Worm (Caenorhabditis elegans): ENCODE measurements around the gene H28G03.3.

Gene H28G03.3

ce11 chrX:5238246-5238645, 12.1 kb upstream of the H28G03.3 start:
- no peak for TF ChIP-seq ZK546.5 (tag; optimal IDR thresholded peaks at IDR 0.05)
- TF ChIP-seq pha-4 (tag; optimal IDR thresholded peaks at IDR 0.05): no peak
- no peak for TF ChIP-seq jun-1 (tag; optimal IDR thresholded peaks at IDR 0.05)
- no peak for TF ChIP-seq ztf-11 (tag; optimal IDR thresholded peaks at IDR 0.05)
- TF ChIP-seq ceh-82 (tag; optimal IDR thresholded peaks at IDR 0.05): no peak
- no peak for TF ChIP-seq unc-62 (GFP tag; optimal IDR thresholded peaks at IDR 0.05)
- TF ChIP-seq daf-12 (tag; optimal IDR thresholded peaks at IDR 0.05): no peak
- TF ChIP-seq egl-27 (tag; optimal IDR thresholded peaks at IDR 0.05): no peak
- TF ChIP-seq sea-2 (GFP tag; optimal IDR thresholded peaks at IDR 0.05): no peak
- no peak for TF ChIP-seq tbx-2 (tag; optimal IDR thresholded peaks at IDR 0.05)

- TF ChIP-seq lin-15B (tag; optimal IDR thresholded peaks at IDR 0.05): no peak
- TF ChIP-seq ztf-11 (tag; optimal IDR thresholded peaks at IDR 0.05): no peak
- peak; percentile 3 for TF ChIP-seq elt-2 (tag; optimal IDR thresholded peaks at IDR 0.05)
- TF ChIP-seq nhr-43 (tag; optimal IDR thresholded peaks at IDR 0.05; ENCODE audit: poor library complexity, severe bottlenecking): no peak
- TF ChIP-seq fkh-10 (GFP tag; optimal IDR thresholded peaks at IDR 0.05): no peak
- TF ChIP-seq nhr-23 (tag; optimal IDR thresholded peaks at IDR 0.05): no peak
- no peak for TF ChIP-seq egl-27 (tag; optimal IDR thresholded peaks at IDR 0.05)
These were observed 7.8 kb downstream of the H28G03.3 start for ce11 chrX:5218323-5218722.

- TF ChIP-seq ZK546.5 (tag; optimal IDR thresholded peaks at IDR 0.05): no peak
- no peak for TF ChIP-seq eor-1 (tag; optimal IDR thresholded peaks at IDR 0.05)
- no peak for TF ChIP-seq jun-1 (tag; optimal IDR thresholded peaks at IDR 0.05)
- TF ChIP-seq nhr-43 (tag; optimal IDR thresholded peaks at IDR 0.05; ENCODE audit: poor library complexity, severe bottlenecking): no peak
- TF ChIP-seq pha-4 (tag; optimal IDR thresholded peaks at IDR 0.05): no peak
- TF ChIP-seq nhr-28 (tag; optimal IDR thresholded peaks at IDR 0.05): no peak
- TF ChIP-seq nfya-1 (tag; optimal IDR thresholded peaks at IDR 0.05; ENCODE audit: insufficient read depth): no peak
These were observed 10.1 kb downstream of the H28G03.3 start, which contains the start of gene hrpa-2 for ce11 chrX:5216063-5216462. Gene hrpa-2, plus strand, starts transcription at chrX:5216363.

ce11 chrX:5214790-5215189, 11.4 kb downstream of the H28G03.3 start:
- no peak for TF ChIP-seq elt-1 (tag; optimal IDR thresholded peaks at IDR 0.05)
- no peak for TF ChIP-seq nhr-23 (tag; optimal IDR thresholded peaks at IDR 0.05)
- TF ChIP-seq nhr-28 (tag; optimal IDR thresholded peaks at IDR 0.05): no peak
- TF ChIP-seq nfya-1 (tag; optimal IDR thresholded peaks at IDR 0.05; ENCODE audit: insufficient read depth): no peak
- no peak for TF ChIP-seq pqm-1 (tag; optimal IDR thresholded peaks at IDR 0.05)
- TF ChIP-seq ceh-16 (tag; optimal IDR thresholded peaks at IDR 0.05): no peak
- no peak for TF ChIP-seq nhr-67 (tag; optimal IDR thresholded peaks at IDR 0.05)
- no peak for TF ChIP-seq hmg-11 (tag; optimal IDR thresholded peaks at IDR 0.05)
- TF ChIP-seq unc-62 (GFP tag; optimal IDR thresholded peaks at IDR 0.05): no peak
- no peak for TF ChIP-seq tbx-2 (tag; optimal IDR thresholded peaks at IDR 0.05)
- no peak for TF ChIP-seq nhr-237 (tag; optimal IDR thresholded peaks at IDR 0.05)
- no peak for TF ChIP-seq lin-15B (tag; optimal IDR thresholded peaks at IDR 0.05)
- TF ChIP-seq nhr-43 (tag; optimal IDR thresholded peaks at IDR 0.05; ENCODE audit: poor library complexity, severe bottlenecking): no peak
- no peak for TF ChIP-seq fkh-2 (tag; optimal IDR thresholded peaks at IDR 0.05)
- no peak for TF ChIP-seq eor-1 (tag; optimal IDR thresholded peaks at IDR 0.05)

ce11 chrX:5213565-5213964, 12.6 kb downstream of the H28G03.3 start:
- TF ChIP-seq ama-1 (optimal IDR thresholded peaks at IDR 0.05): no peak
- no peak for TF ChIP-seq aly-2 (tag; optimal IDR thresholded peaks at IDR 0.05)
- no peak for TF ChIP-seq lin-39 (tag; optimal IDR thresholded peaks at IDR 0.05)
- TF ChIP-seq zag-1 (tag; optimal IDR thresholded peaks at IDR 0.05): no peak
- no peak for TF ChIP-seq mdl-1 (tag; optimal IDR thresholded peaks at IDR 0.05)
- TF ChIP-seq nhr-12 (tag; optimal IDR thresholded peaks at IDR 0.05): no peak
- TF ChIP-seq nfya-1 (tag; optimal IDR thresholded peaks at IDR 0.05; ENCODE audit: insufficient read depth): no peak
- TF ChIP-seq mml-1 (tag; optimal IDR thresholded peaks at IDR 0.05): no peak
- TF ChIP-seq egl-27 (tag; optimal IDR thresholded peaks at IDR 0.05): no peak
- TF ChIP-seq nhr-76 (tag; optimal IDR thresholded peaks at IDR 0.05): no peak
- no peak for TF ChIP-seq ceh-9 (tag; optimal IDR thresholded peaks at IDR 0.05)
- TF ChIP-seq skn-1 (tag; optimal IDR thresholded peaks at IDR 0.05): peak; percentile 8
- no peak for TF ChIP-seq ztf-4 (tag; optimal IDR thresholded peaks at IDR 0.05)
- no peak for TF ChIP-seq ceh-82 (tag; optimal IDR thresholded peaks at IDR 0.05)
- peak; percentile 29 for TF ChIP-seq ceh-28 (tag; optimal IDR thresholded peaks at IDR 0.05)
- TF ChIP-seq sea-2 (GFP tag; optimal IDR thresholded peaks at IDR 0.05): no peak
- TF ChIP-seq nhr-28 (tag; optimal IDR thresholded peaks at IDR 0.05): no peak
- no peak for TF ChIP-seq R02D3.7 (tag; optimal IDR thresholded peaks at IDR 0.05)
- no peak for TF ChIP-seq nhr-67 (tag; optimal IDR thresholded peaks at IDR 0.05)
- TF ChIP-seq fos-1 (tag; optimal IDR thresholded peaks at IDR 0.05): no peak
- TF ChIP-seq nhr-11 (tag; optimal IDR thresholded peaks at IDR 0.05): no peak
- TF ChIP-seq nhr-23 (tag; optimal IDR thresholded peaks at IDR 0.05): no peak
- TF ChIP-seq unc-39 (tag; optimal IDR thresholded peaks at IDR 0.05): no peak
- peak; percentile 98 for TF ChIP-seq pqm-1 (tag; optimal IDR thresholded peaks at IDR 0.05)
- TF ChIP-seq fkh-10 (GFP tag; optimal IDR thresholded peaks at IDR 0.05): no peak
- no peak for TF ChIP-seq eor-1 (tag; optimal IDR thresholded peaks at IDR 0.05)
- TF ChIP-seq nhr-43 (tag; optimal IDR thresholded peaks at IDR 0.05; ENCODE audit: poor library complexity, severe bottlenecking): peak; percentile 66
- TF ChIP-seq ztf-11 (tag; optimal IDR thresholded peaks at IDR 0.05): no peak
- no peak for TF ChIP-seq lsy-12 (tag; optimal IDR thresholded peaks at IDR 0.05)
- TF ChIP-seq elt-1 (tag; optimal IDR thresholded peaks at IDR 0.05): no peak
- TF ChIP-seq tbx-2 (tag; optimal IDR thresholded peaks at IDR 0.05): no peak
- TF ChIP-seq jun-1 (tag; optimal IDR thresholded peaks at IDR 0.05): peak; percentile 47
- no peak for TF ChIP-seq nhr-77 (tag; optimal IDR thresholded peaks at IDR 0.05)
- no peak for TF ChIP-seq unc-62 (GFP tag; optimal IDR thresholded peaks at IDR 0.05)

Data from whole organism, L3 larva.